Fruit fly (Drosophila melanogaster) whole organism, embryonic: ENCODE results near the gene IFT54.

Source experiments
- Blimp-1 ChIP-seq: fragments of 200-800 bp; sonication (Bioruptor generic); optimal IDR thresholded peaks from 3 replicates; lab custom pipeline; 2018; ENCODE audit warnings: missing biosample characterization, missing genetic modification characterization, mild to moderate bottlenecking, moderate library complexity, missing genetic modification reagents
- CG11085 ChIP-seq: fragments of 200-800 bp; sonication (Bioruptor generic); IDR thresholded peaks from 2 replicates; pipeline ENCODE4 v1.3.6; 2022; ENCODE audit warnings: missing biosample characterization, missing genetic modification characterization
- CG15696 ChIP-seq: fragments of 200-800 bp; sonication (Bioruptor generic); optimal IDR thresholded peaks from 2 replicates; lab custom pipeline; 2019; ENCODE audit warnings: missing biosample characterization, mild to moderate bottlenecking, missing genetic modification characterization, moderate library complexity
- CG31441 ChIP-seq: fragments of 200-800 bp; sonication (Bioruptor generic); IDR thresholded peaks from 2 replicates; pipeline ENCODE4 v1.3.6; 2022; ENCODE audit warnings: missing biosample characterization, missing genetic modification characterization
- CG6689 ChIP-seq: fragments of 200-800 bp; sonication (Bioruptor generic); IDR thresholded peaks from 2 replicates; pipeline ENCODE4 v1.3.6; 2022; ENCODE audit warnings: missing biosample characterization, missing genetic modification characterization
- HmgD ChIP-seq: fragments of 200-800 bp; sonication (Bioruptor generic); optimal IDR thresholded peaks from 3 replicates; lab custom pipeline; 2016; ENCODE audit warnings: missing biosample characterization, missing genetic modification characterization
- Hsf ChIP-seq: fragments of 200-800 bp; sonication (Bioruptor generic); optimal IDR thresholded peaks from 3 replicates; lab custom pipeline; 2016; ENCODE audit warnings: missing biosample characterization, missing genetic modification characterization
- MTF-1 ChIP-seq: fragments of 200-800 bp; sonication (Bioruptor generic); optimal IDR thresholded peaks from 2 replicates; lab custom pipeline; 2018; ENCODE audit warnings: missing biosample characterization, mild to moderate bottlenecking, missing genetic modification characterization, borderline replicate concordance
- Tbp ChIP-seq: fragments of >200 bp; optimal IDR thresholded peaks from 2 replicates; lab custom pipeline; 2018; ENCODE audit warnings: missing biosample characterization, missing genetic modification characterization
- az2 ChIP-seq: fragments of 200-800 bp; sonication (Bioruptor generic); optimal IDR thresholded peaks from 3 replicates; lab custom pipeline; 2016; ENCODE audit warnings: missing biosample characterization, missing genetic modification characterization
- br ChIP-seq: fragments of >200 bp; optimal IDR thresholded peaks from 2 replicates; lab custom pipeline; 2017
- dmrt99B ChIP-seq: fragments of 200-800 bp; sonication (Bioruptor generic); optimal IDR thresholded peaks from 2 replicates; lab custom pipeline; 2018; ENCODE audit warnings: missing biosample characterization, mild to moderate bottlenecking, missing genetic modification characterization, moderate library complexity
- fd64A ChIP-seq: fragments of 200-800 bp; sonication (Bioruptor generic); optimal IDR thresholded peaks from 3 replicates; lab custom pipeline; 2018; ENCODE audit warnings: missing biosample characterization, mild to moderate bottlenecking, missing genetic modification characterization
- odd ChIP-seq: fragments of 200-800 bp; sonication (Bioruptor generic); optimal IDR thresholded peaks from 2 replicates; lab custom pipeline; 2017; ENCODE audit warnings: missing biosample characterization, mild to moderate bottlenecking, missing genetic modification characterization
- prd ChIP-seq, 3 experiments: fragments of >200 bp in 2 of 3; fragments of 200-800 bp in 1 of 3; sonication (Bioruptor generic) in 1 of 3; optimal IDR thresholded peaks in 2 of 3; IDR thresholded peaks in 1 of 3; 2 replicates in 2 of 3; 3 replicates in 1 of 3; pipeline versions ENCODE4 v1.3.6 to Lab custom; 2017 to 2022; ENCODE audit warnings: missing biosample characterization in 1 of 3, missing genetic modification characterization in 1 of 3
- tap ChIP-seq: fragments of 200-800 bp; optimal IDR thresholded peaks from 3 replicates; lab custom pipeline; 2019; ENCODE audit warnings: missing biosample characterization, mild to moderate bottlenecking, missing genetic modification characterization, moderate library complexity
- trem ChIP-seq: fragments of 200-800 bp; optimal IDR thresholded peaks from 3 replicates; lab custom pipeline; 2019; ENCODE audit warnings: missing biosample characterization, mild to moderate bottlenecking, missing genetic modification characterization, moderate library complexity

The IFT54 gene

dm6 chr3R:14353733-14354152, 51.5 kb downstream of the IFT54 start (continued):
- TF ChIP-seq fd64A (GFP tag; lab: Kevin White, UChicago): no peak
- TF ChIP-seq CG31441 (GFP tag; lab: Robert Waterston, UW): peak; percentile 88
- no peak for TF ChIP-seq br
- TF ChIP-seq MTF-1: peak; percentile 20
- TF ChIP-seq CG15696 (tag; lab: Kevin White, UChicago): peak; percentile 32
- peak; percentile 4 for TF ChIP-seq Hsf
- TF ChIP-seq tap: peak; percentile 70
- TF ChIP-seq CG11085: 0 out of 2 replicates have a peak, but pooled peaks have one; percentile 21
- peak; percentile 58 for TF ChIP-seq az2 (GFP tag; lab: Kevin White, UChicago)
- peak; percentile 75 for TF ChIP-seq CG6689 (GFP tag; lab: Robert Waterston, UW)
- TF ChIP-seq prd (optimal IDR thresholded peaks at IDR 0.05; lab: Kevin White, UChicago): no peak
- TF ChIP-seq prd (GFP tag; IDR thresholded peaks at IDR 0.05; lab: Robert Waterston, UW): peak; percentile 66
- peak; percentile 63 for TF ChIP-seq odd (GFP tag; lab: Kevin White, UChicago)
- no peak for TF ChIP-seq Tbp (GFP tag; lab: Kevin White, UChicago)
- TF ChIP-seq Blimp-1 (GFP tag; lab: Kevin White, UChicago): peak; percentile 81
- peak; percentile 89 for TF ChIP-seq dmrt99B
- TF ChIP-seq HmgD: no peak
- TF ChIP-seq trem: peak; percentile 41
- TF ChIP-seq, all 482 proteins: peak for 239
